Fruit fly (Drosophila melanogaster) whole organism, embryonic: ENCODE measurements around the gene SkpC.

Experiments used
- Ada2b ChIP-seq: fragments of 200-800 bp; sonication (Bioruptor generic); IDR thresholded peaks from 2 replicates; pipeline ENCODE4 v1.3.6; 2022; ENCODE audit warnings: missing biosample characterization, missing genetic modification characterization
- B-H2 ChIP-seq: fragments of 200-800 bp; sonication (Bioruptor generic); optimal IDR thresholded peaks from 2 replicates; lab custom pipeline; 2018; ENCODE audit warnings: missing biosample characterization, mild to moderate bottlenecking, missing genetic modification characterization
- Blimp-1 ChIP-seq: fragments of 200-800 bp; sonication (Bioruptor generic); optimal IDR thresholded peaks from 3 replicates; lab custom pipeline; 2018; ENCODE audit warnings: missing biosample characterization, missing genetic modification characterization, mild to moderate bottlenecking, moderate library complexity, missing genetic modification reagents
- CG10565 ChIP-seq: fragments of 200-800 bp; sonication (Bioruptor generic); optimal IDR thresholded peaks from 3 replicates; lab custom pipeline; 2016; ENCODE audit warnings: missing biosample characterization, mild to moderate bottlenecking, missing genetic modification characterization
- CG12155 ChIP-seq: fragments of 200-800 bp; sonication (Bioruptor generic); optimal IDR thresholded peaks from 3 replicates; lab custom pipeline; 2016; ENCODE audit warnings: missing biosample characterization, missing genetic modification characterization
- CG12769 ChIP-seq: fragments of 200-800 bp; sonication (Bioruptor generic); optimal IDR thresholded peaks from 2 replicates; lab custom pipeline; 2019; ENCODE audit warnings: missing biosample characterization, mild to moderate bottlenecking, missing genetic modification characterization, moderate library complexity
- CG15073 ChIP-seq: fragments of 200-800 bp; sonication (Bioruptor generic); optimal IDR thresholded peaks from 2 replicates; lab custom pipeline; 2016; ENCODE audit warnings: missing biosample characterization, missing genetic modification characterization
- CG16863 ChIP-seq: fragments of 200-800 bp; sonication (Bioruptor generic); optimal IDR thresholded peaks from 3 replicates; lab custom pipeline; 2016; ENCODE audit warnings: missing biosample characterization, missing genetic modification characterization
- CG1792 ChIP-seq: fragments of 200-800 bp; sonication (Bioruptor generic); optimal IDR thresholded peaks from 2 replicates; lab custom pipeline; 2016; ENCODE audit warnings: missing biosample characterization, missing genetic modification characterization
- CG18599 ChIP-seq: fragments of 200-800 bp; sonication (Bioruptor generic); optimal IDR thresholded peaks from 3 replicates; lab custom pipeline; 2017; ENCODE audit warnings: missing biosample characterization, missing genetic modification characterization, mild to moderate bottlenecking, moderate library complexity, missing genetic modification reagents
- CG2129 ChIP-seq: fragments of 200-800 bp; sonication (Bioruptor generic); IDR thresholded peaks from 2 replicates; pipeline ENCODE4 v1.3.6; 2022; ENCODE audit warnings: missing biosample characterization, missing genetic modification characterization; ENCODE audit not compliant: partially characterized antibody
- CG30431 ChIP-seq: fragments of 200-800 bp; sonication (Bioruptor generic); optimal IDR thresholded peaks from 2 replicates; lab custom pipeline; 2017; ENCODE audit warnings: missing biosample characterization, missing genetic modification characterization
- CG31441 ChIP-seq: fragments of 200-800 bp; sonication (Bioruptor generic); IDR thresholded peaks from 2 replicates; pipeline ENCODE4 v1.3.6; 2022; ENCODE audit warnings: missing biosample characterization, missing genetic modification characterization
- CG32767 ChIP-seq: fragments of 200-800 bp; sonication (Bioruptor generic); IDR thresholded peaks from 2 replicates; pipeline ENCODE4 v1.3.6; 2022; ENCODE audit warnings: missing biosample characterization, missing genetic modification characterization
- CG4730 ChIP-seq: fragments of 200-800 bp; sonication (Bioruptor generic); IDR thresholded peaks from 2 replicates; pipeline ENCODE4 v1.3.6; 2022; ENCODE audit warnings: missing biosample characterization, missing genetic modification characterization
- CG4854 ChIP-seq: fragments of 200-800 bp; sonication (Bioruptor generic); optimal IDR thresholded peaks from 2 replicates; lab custom pipeline; 2016; ENCODE audit warnings: missing biosample characterization, missing genetic modification characterization, inconsistent platforms
- CG5953 ChIP-seq: fragments of 200-800 bp; sonication (Bioruptor generic); IDR thresholded peaks from 2 replicates; pipeline ENCODE4 v1.3.6; 2022; ENCODE audit warnings: missing biosample characterization, missing genetic modification characterization
- CG6765 ChIP-seq: fragments of 200-800 bp; sonication (Bioruptor generic); optimal IDR thresholded peaks from 3 replicates; lab custom pipeline; 2017; ENCODE audit warnings: missing biosample characterization, mild to moderate bottlenecking, missing genetic modification characterization
- CG6854 ChIP-seq: fragments of 200-800 bp; sonication (Bioruptor generic); optimal IDR thresholded peaks from 3 replicates; lab custom pipeline; 2017; ENCODE audit warnings: missing biosample characterization, mild to moderate bottlenecking, missing genetic modification characterization
- CG7372 ChIP-seq: fragments of 200-800 bp; sonication (Bioruptor generic); IDR thresholded peaks from 2 replicates; pipeline ENCODE4 v1.3.6; 2022; ENCODE audit warnings: missing biosample characterization, missing genetic modification characterization
- CG8924 ChIP-seq: fragments of 200-800 bp; optimal IDR thresholded peaks from 3 replicates; lab custom pipeline; 2019; ENCODE audit warnings: missing biosample characterization, mild to moderate bottlenecking, missing genetic modification characterization, moderate library complexity
- CTCF ChIP-seq: fragments of 200-800 bp; sonication (Bioruptor generic); optimal IDR thresholded peaks from 2 replicates; lab custom pipeline; 2017; ENCODE audit warnings: missing biosample characterization, mild to moderate bottlenecking, missing genetic modification characterization, moderate library complexity
- Camta ChIP-seq: fragments of 200-800 bp; sonication (Bioruptor generic); optimal IDR thresholded peaks from 2 replicates; lab custom pipeline; 2016; ENCODE audit warnings: missing biosample characterization, missing genetic modification characterization
- CoRest ChIP-seq: fragments of 200-800 bp; sonication (Bioruptor generic); optimal IDR thresholded peaks from 3 replicates; lab custom pipeline; 2018; ENCODE audit warnings: missing biosample characterization, mild to moderate bottlenecking, missing genetic modification characterization, moderate library complexity
- Hr51 ChIP-seq, 2 experiments: fragments of 200-800 bp; sonication (Bioruptor generic); optimal IDR thresholded peaks; 2 replicates in 1 of 2; 3 replicates in 1 of 2; lab custom pipeline; 2016 to 2018; ENCODE audit warnings: missing biosample characterization in 2 of 2, missing genetic modification characterization in 2 of 2, mild to moderate bottlenecking in 1 of 2, moderate library complexity in 1 of 2
- Lpt ChIP-seq: fragments of >200 bp; optimal IDR thresholded peaks from 2 replicates; lab custom pipeline; 2018; ENCODE audit warnings: missing biosample characterization, missing genetic modification characterization
- Mrtf ChIP-seq: fragments of 200-800 bp; sonication (Bioruptor generic); IDR thresholded peaks from 3 replicates; pipeline ENCODE4 v1.3.6; 2022; ENCODE audit warnings: missing biosample characterization, missing genetic modification characterization
- Sry-δ ChIP-seq: fragments of 200-800 bp; sonication (Bioruptor generic); optimal IDR thresholded peaks from 2 replicates; lab custom pipeline; 2016; ENCODE audit warnings: missing biosample characterization, missing genetic modification characterization
- Stat92E ChIP-seq, 3 experiments: fragments of >200 bp in 2 of 3; fragments of 200-800 bp in 1 of 3; sonication (Bioruptor generic) in 1 of 3; optimal IDR thresholded peaks; 2 replicates each; lab custom pipeline; 2017 to 2019; ENCODE audit warnings: missing biosample characterization in 3 of 3, missing genetic modification characterization in 3 of 3, mild to moderate bottlenecking in 1 of 3, moderate library complexity in 1 of 3
- abd-A ChIP-seq: fragments of 200-800 bp; sonication (Bioruptor generic); optimal IDR thresholded peaks from 3 replicates; lab custom pipeline; 2019; ENCODE audit warnings: missing biosample characterization, mild to moderate bottlenecking, missing genetic modification characterization, moderate library complexity
- ac ChIP-seq: fragments of 200-800 bp; sonication (Bioruptor generic); optimal IDR thresholded peaks from 3 replicates; lab custom pipeline; 2017; ENCODE audit warnings: missing biosample characterization, mild to moderate bottlenecking, missing genetic modification characterization
- cg ChIP-seq: fragments of 200-800 bp; sonication (Bioruptor generic); optimal IDR thresholded peaks from 3 replicates; lab custom pipeline; 2019; ENCODE audit warnings: missing biosample characterization, mild to moderate bottlenecking, missing genetic modification characterization, moderate library complexity
- corto ChIP-seq: fragments of 200-800 bp; sonication (Bioruptor generic); optimal IDR thresholded peaks from 2 replicates; lab custom pipeline; 2016; ENCODE audit warnings: missing biosample characterization, mild to moderate bottlenecking, missing genetic modification characterization, moderate library complexity
- dmrt11E ChIP-seq: fragments of 200-800 bp; sonication (Bioruptor generic); optimal IDR thresholded peaks from 3 replicates; lab custom pipeline; 2018; ENCODE audit warnings: missing biosample characterization, mild to moderate bottlenecking, missing genetic modification characterization, moderate library complexity
- dpn ChIP-seq, 2 experiments: fragments of 200-800 bp; sonication (Bioruptor generic); optimal IDR thresholded peaks; 3 replicates each; lab custom pipeline; 2016; ENCODE audit warnings: missing biosample characterization in 2 of 2, missing genetic modification characterization in 2 of 2
- en ChIP-seq: fragments of 200-800 bp; sonication (Bioruptor generic); optimal IDR thresholded peaks from 2 replicates; lab custom pipeline; 2016; ENCODE audit warnings: missing biosample characterization, missing genetic modification characterization
- eyg ChIP-seq: fragments of 200-800 bp; sonication (Bioruptor generic); optimal IDR thresholded peaks from 3 replicates; lab custom pipeline; 2016; ENCODE audit warnings: missing biosample characterization, missing genetic modification characterization
- fd3F ChIP-seq: fragments of 200-800 bp; sonication (Bioruptor generic); optimal IDR thresholded peaks from 2 replicates; lab custom pipeline; 2018; ENCODE audit warnings: missing biosample characterization, mild to moderate bottlenecking, missing genetic modification characterization, moderate library complexity
- ham ChIP-seq: fragments of 200-800 bp; sonication (Bioruptor generic); IDR thresholded peaks from 2 replicates; pipeline ENCODE4 v1.3.6; 2022; ENCODE audit warnings: missing biosample characterization, missing genetic modification characterization
- hkb ChIP-seq, 2 experiments: fragments of 200-800 bp in 1 of 2; fragments of >200 bp in 1 of 2; sonication (Bioruptor generic) in 1 of 2; IDR thresholded peaks in 1 of 2; optimal IDR thresholded peaks in 1 of 2; 2 replicates each; pipeline versions ENCODE4 v1.3.6 to Lab custom; 2017 to 2022; ENCODE audit warnings: missing biosample characterization in 1 of 2, missing genetic modification characterization in 1 of 2
- hth ChIP-seq: fragments of >200 bp; optimal IDR thresholded peaks from 2 replicates; lab custom pipeline; 2017; ENCODE audit warnings: inconsistent platforms
- ken ChIP-seq: fragments of 200-800 bp; sonication (Bioruptor generic); IDR thresholded peaks from 3 replicates; pipeline ENCODE4 v1.3.6; 2022; ENCODE audit warnings: missing biosample characterization, missing genetic modification characterization
- lilli ChIP-seq: fragments of 200-800 bp; sonication (Bioruptor generic); optimal IDR thresholded peaks from 3 replicates; lab custom pipeline; 2016; ENCODE audit warnings: missing biosample characterization, missing genetic modification characterization
- luna ChIP-seq: fragments of 200-800 bp; sonication (Bioruptor generic); optimal IDR thresholded peaks from 2 replicates; lab custom pipeline; 2016; ENCODE audit warnings: missing biosample characterization, missing genetic modification characterization
- nom ChIP-seq: fragments of 200-800 bp; sonication (Bioruptor generic); optimal IDR thresholded peaks from 2 replicates; lab custom pipeline; 2017; ENCODE audit warnings: missing biosample characterization, missing genetic modification characterization, mild to moderate bottlenecking, moderate library complexity, missing genetic modification reagents
- psq ChIP-seq: fragments of 200-800 bp; sonication (Bioruptor generic); optimal IDR thresholded peaks from 2 replicates; lab custom pipeline; 2017; ENCODE audit warnings: missing biosample characterization, missing genetic modification characterization
- ranshi ChIP-seq: fragments of 200-800 bp; sonication (Bioruptor generic); IDR thresholded peaks from 2 replicates; pipeline ENCODE4 v1.3.6; 2022; ENCODE audit warnings: missing biosample characterization, missing genetic modification characterization
- sens ChIP-seq: fragments of 200-800 bp; sonication (Bioruptor generic); peaks from one replicate; lab custom pipeline; 2016; ENCODE audit warnings: missing biosample characterization, missing genetic modification characterization
- wek ChIP-seq: fragments of 200-800 bp; sonication (Bioruptor generic); optimal IDR thresholded peaks from 3 replicates; lab custom pipeline; 2018; ENCODE audit warnings: missing biosample characterization, mild to moderate bottlenecking, missing genetic modification characterization, moderate library complexity
- wor ChIP-seq: fragments of 200-800 bp; sonication (Bioruptor generic); IDR thresholded peaks from 2 replicates; pipeline ENCODE4 v1.3.6; 2022; ENCODE audit warnings: missing biosample characterization, missing genetic modification characterization

SkpC gene

DNA sequence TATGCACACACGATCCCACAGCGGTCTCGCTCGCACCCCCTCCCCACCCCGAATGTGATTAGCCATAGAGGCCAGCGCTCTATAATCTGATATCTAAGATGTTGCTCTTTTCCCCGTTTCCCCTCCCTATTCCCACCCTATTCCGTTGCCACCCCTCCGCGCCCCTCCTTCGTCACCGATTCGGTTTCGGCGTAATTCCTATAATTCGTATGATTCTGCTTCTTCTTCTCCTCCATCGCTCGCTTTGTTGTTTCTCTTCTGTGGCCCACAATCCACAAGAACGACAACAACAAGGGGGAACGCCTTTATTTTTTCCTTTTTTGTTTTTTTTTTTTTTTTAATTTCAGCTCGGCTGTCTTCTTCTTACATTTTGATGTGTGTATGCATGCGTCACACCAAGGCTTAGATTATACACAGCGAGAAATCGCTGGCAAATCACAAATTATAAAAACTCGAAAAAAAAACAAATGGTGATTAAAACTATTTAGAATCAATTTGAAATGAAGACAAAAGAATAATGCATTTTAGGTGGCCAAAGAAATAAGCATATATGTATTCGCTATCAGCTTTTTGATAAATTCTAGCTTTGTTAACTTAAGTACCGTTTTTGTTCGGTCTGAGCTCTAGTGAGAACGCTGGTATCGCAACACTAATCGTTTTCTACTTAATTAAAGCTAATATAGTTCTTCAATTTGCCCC lies 45.9 kb upstream of the SkpC start (continued):
- TF ChIP-seq sens (GFP tag; lab: Kevin White, UChicago), result peak; percentile 94
- no peak for TF ChIP-seq eyg (GFP tag; lab: Kevin White, UChicago)
- TF ChIP-seq hth (lab: Kevin White, UChicago), result no peak
- TF ChIP-seq CG15073, result no peak
- no peak for TF ChIP-seq CG2129
- peak; percentile 33; the same call in 1 of the 2 replicates for TF ChIP-seq Ada2b (GFP tag; lab: Robert Waterston, UW)
- 0 out of 3 replicates have a peak, but pooled peaks have one; percentile 18 for TF ChIP-seq ken (GFP tag; lab: Robert Waterston, UW)
- no peak for TF ChIP-seq CG10565
- TF ChIP-seq Hr51 (GFP tag; optimal IDR thresholded peaks at IDR 0.05; lab: Kevin White, UChicago), result no peak
- no peak for TF ChIP-seq CG7372 (GFP tag; lab: Robert Waterston, UW)
- no peak for TF ChIP-seq Mrtf (GFP tag; lab: Robert Waterston, UW)
- peak; percentile 36 for TF ChIP-seq CG30431 (GFP tag; lab: Kevin White, UChicago)
- TF ChIP-seq CG6765 (GFP tag; lab: Kevin White, UChicago), result no peak
- peak; percentile 42 for TF ChIP-seq CG16863 (GFP tag; lab: Kevin White, UChicago)
- no peak for TF ChIP-seq CG5953 (GFP tag; lab: Robert Waterston, UW)
- TF ChIP-seq CG18599, result peak; percentile 26
- peak; percentile 29 for TF ChIP-seq CG8924 (tag; lab: Kevin White, UChicago)
- no peak for TF ChIP-seq Sry-δ (GFP tag; lab: Kevin White, UChicago)
- peak; percentile 43 for TF ChIP-seq psq
- no peak for TF ChIP-seq Stat92E (GFP tag; optimal IDR thresholded peaks at IDR 0.05; lab: Kevin White, UChicago)
- TF ChIP-seq fd3F (GFP tag; lab: Kevin White, UChicago), result no peak
- peak; percentile 87 for TF ChIP-seq dmrt11E (tag; lab: Kevin White, UChicago)
- TF ChIP-seq luna (GFP tag; lab: Kevin White, UChicago), result no peak
- peak; percentile 43 for TF ChIP-seq Camta
- TF ChIP-seq Lpt, result no peak
- TF ChIP-seq ranshi (GFP tag; lab: Robert Waterston, UW), result peak; percentile 24; the same call in 1 of the 2 replicates
- TF ChIP-seq CG31441 (GFP tag; lab: Robert Waterston, UW), result peak; percentile 54
- TF ChIP-seq wor (GFP tag; lab: Robert Waterston, UW), result no peak
- TF ChIP-seq ac (GFP tag; lab: Kevin White, UChicago), result peak; percentile 18
- no peak for TF ChIP-seq CG1792 (GFP tag; lab: Kevin White, UChicago)
- TF ChIP-seq en, result peak; percentile 9
- TF ChIP-seq B-H2 (GFP tag; lab: Kevin White, UChicago), result no peak
- TF ChIP-seq CG4854 (GFP tag; lab: Kevin White, UChicago), result no peak
- TF ChIP-seq corto (GFP tag; lab: Kevin White, UChicago), result no peak
- TF ChIP-seq CG12769 (tag; lab: Kevin White, UChicago), result no peak
- 0 out of 2 replicates have a peak, but pooled peaks have one; percentile 15 for TF ChIP-seq CG32767 (GFP tag; lab: Robert Waterston, UW)
- TF ChIP-seq nom (GFP tag; lab: Kevin White, UChicago), result peak; percentile 36
- peak; percentile 46 for TF ChIP-seq Blimp-1
- TF ChIP-seq CoRest (tag; lab: Kevin White, UChicago), result peak; percentile 39
- TF ChIP-seq hkb (optimal IDR thresholded peaks at IDR 0.05; lab: Kevin White, UChicago), result no peak
- peak; percentile 46; the same call in 1 of the 2 replicates for TF ChIP-seq hkb (GFP tag; IDR thresholded peaks at IDR 0.05; lab: Robert Waterston, UW)
- no peak for TF ChIP-seq abd-A (tag; lab: Kevin White, UChicago)
- TF ChIP-seq CG12155 (GFP tag; lab: Kevin White, UChicago), result peak; percentile 15
- no peak for TF ChIP-seq cg (GFP tag; lab: Kevin White, UChicago)
- TF ChIP-seq CG6854, result no peak
- no peak for TF ChIP-seq CTCF (GFP tag; lab: Kevin White, UChicago)
- TF ChIP-seq ham (GFP tag; lab: Robert Waterston, UW), result no peak
- peak; percentile 46 for TF ChIP-seq lilli (GFP tag; lab: Kevin White, UChicago)
- TF ChIP-seq CG4730 (GFP tag; lab: Robert Waterston, UW), result no peak
- TF ChIP-seq wek, result no peak
- peak; percentile 5 to 42 for TF ChIP-seq dpn (GFP tag; optimal IDR thresholded peaks at IDR 0.05; lab: Kevin White, UChicago)
